Worm (Caenorhabditis elegans): Measurements from ENCODE around the gene uaf-1.

- TF ChIP-seq him-1 (tag; optimal IDR thresholded peaks at IDR 0.05) (no peak), W03F9.2 (tag; optimal IDR thresholded peaks at IDR 0.05) (no peak), dao-5 (tag; optimal IDR thresholded peaks at IDR 0.05) (no peak)
Measured at ce11 chrIII:1125494-1125893, 49.1 kb upstream of the uaf-1 start.
